Fruit fly (Drosophila melanogaster) whole organism, pupa: ENCODE results near the gene Alg7.
A peak's percentile ranks its signal among the peaks of the same experiment; 100 is the strongest.

ENCODE experiments used
- CG13204 ChIP-seq: fragments of 200-800 bp; sonication (Bioruptor generic); optimal IDR thresholded peaks from 2 replicates; lab custom pipeline; 2018; ENCODE audit warnings: missing biosample characterization, mild to moderate bottlenecking, missing genetic modification characterization, moderate library complexity
- CG14655 ChIP-seq: fragments of 200-800 bp; sonication (Bioruptor generic); optimal IDR thresholded peaks from 3 replicates; lab custom pipeline; 2017; ENCODE audit warnings: mild to moderate bottlenecking, missing biosample characterization, missing genetic modification reagents, missing genetic modification characterization
- CG15710 ChIP-seq: fragments of 200-800 bp; sonication (Bioruptor generic); optimal IDR thresholded peaks from 2 replicates; lab custom pipeline; 2018; ENCODE audit warnings: missing biosample characterization, mild to moderate bottlenecking, missing genetic modification characterization, moderate library complexity
- CG17806 ChIP-seq: fragments of 200-800 bp; sonication (Bioruptor generic); optimal IDR thresholded peaks from 2 replicates; lab custom pipeline; 2018; ENCODE audit warnings: missing biosample characterization, mild to moderate bottlenecking, missing genetic modification characterization, moderate library complexity
- CG8159 ChIP-seq: fragments of 200-800 bp; sonication (Bioruptor generic); optimal IDR thresholded peaks from 3 replicates; lab custom pipeline; 2018; ENCODE audit warnings: missing biosample characterization, mild to moderate bottlenecking, missing genetic modification characterization, moderate library complexity
- Ets98B ChIP-seq: fragments of 200-800 bp; sonication (Bioruptor generic); IDR thresholded peaks from 2 replicates; pipeline ENCODE4 v1.3.6; 2022; ENCODE audit warnings: missing biosample characterization, missing genetic modification characterization
- fd96Ca ChIP-seq: fragments of 200-800 bp; sonication (Bioruptor generic); IDR thresholded peaks from 3 replicates; pipeline ENCODE4 v1.3.6; 2022; ENCODE audit warnings: missing biosample characterization, missing genetic modification characterization
- rn ChIP-seq: fragments of 200-800 bp; sonication (Bioruptor generic); IDR thresholded peaks from 2 replicates; pipeline ENCODE4 v1.3.6; 2022; ENCODE audit warnings: missing biosample characterization, missing genetic modification characterization

- peak; percentile 7 for TF ChIP-seq CG14655
- TF ChIP-seq CG13204 (GFP tag; lab: Kevin White, UChicago): no peak
- no peak for TF ChIP-seq Ets98B
- TF ChIP-seq rn (GFP tag; lab: Robert Waterston, UW): no peak
- TF ChIP-seq CG8159 (tag; lab: Kevin White, UChicago): peak; percentile 17
- TF ChIP-seq CG17806: peak; percentile 18
- TF ChIP-seq fd96Ca: no peak
- no peak for TF ChIP-seq CG15710 (tag; lab: Kevin White, UChicago)
Measured at dm6 chr2L:13156349-13156748, 22.7 kb upstream of the Alg7 start.
